Worm (Caenorhabditis elegans) whole organism, L1 larva: ENCODE measurements around the gene col-175.

ENCODE experiments used
- alr-1 ChIP-seq: fragments of 200-800 bp; sonication (Bioruptor generic); optimal IDR thresholded peaks from 2 replicates; lab custom pipeline; 2018; ENCODE audit warnings: borderline replicate concordance, mild to moderate bottlenecking, missing genetic modification characterization, missing compliant biosample characterization
- ama-1 ChIP-seq: fragments of 150-350 bp; optimal IDR thresholded peaks from 2 replicates; lab custom pipeline; 2014
- ces-1 ChIP-seq: fragments of 150-350 bp; optimal IDR thresholded peaks from 2 replicates; lab custom pipeline; 2014; ENCODE audit warnings: missing biosample characterization, missing genetic modification reagents, missing genetic modification characterization
- fos-1 ChIP-seq: fragments of 150-350 bp; optimal IDR thresholded peaks from 2 replicates; lab custom pipeline; 2014; ENCODE audit warnings: missing biosample characterization, missing genetic modification characterization
- hpl-2 ChIP-seq: fragments of 150-350 bp; optimal IDR thresholded peaks from 2 replicates; lab custom pipeline; 2014; ENCODE audit warnings: missing biosample characterization, missing genetic modification reagents, missing genetic modification characterization
- irx-1 ChIP-seq: sonication (generic microtip); optimal IDR thresholded peaks from 2 replicates; lab custom pipeline; 2016; ENCODE audit warnings: missing genetic modification characterization, missing compliant biosample characterization
- jun-1 ChIP-seq: fragments of 150-350 bp; optimal IDR thresholded peaks from 2 replicates; lab custom pipeline; 2014; ENCODE audit warnings: missing biosample characterization, missing genetic modification reagents, missing genetic modification characterization
- nhr-237 ChIP-seq: fragments of 150-350 bp; optimal IDR thresholded peaks from 2 replicates; lab custom pipeline; 2014; ENCODE audit warnings: missing biosample characterization, missing genetic modification characterization
- nhr-76 ChIP-seq: sonication (generic microtip); optimal IDR thresholded peaks from 2 replicates; lab custom pipeline; 2017; ENCODE audit warnings: missing biosample characterization, missing genetic modification characterization
- rnt-1 ChIP-seq: sonication (generic microtip); optimal IDR thresholded peaks from 2 replicates; lab custom pipeline; 2016; ENCODE audit warnings: mild to moderate bottlenecking, missing genetic modification characterization, moderate library complexity, missing compliant biosample characterization

DNA sequence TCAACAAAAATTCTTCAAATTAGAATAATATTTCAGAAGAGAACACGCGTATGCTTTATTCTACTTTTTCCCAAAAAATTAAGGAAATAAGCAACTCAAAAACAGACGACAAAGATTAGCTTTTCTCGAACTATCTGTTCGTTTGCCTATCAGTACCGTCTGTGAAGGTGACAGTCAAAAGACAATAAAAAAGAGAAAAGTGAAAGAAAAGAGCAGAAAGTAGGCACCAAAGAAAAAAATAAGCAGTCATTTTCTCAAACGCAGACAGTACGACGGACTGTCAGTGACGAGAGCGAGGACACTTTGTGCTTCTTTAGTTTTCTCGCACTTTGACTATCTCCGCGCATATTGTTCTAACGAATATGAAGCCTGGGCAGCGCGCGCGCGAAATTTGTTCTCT, 32.1 kb upstream of the col-175 start:
- TF ChIP-seq rnt-1 (no peak), fos-1 (tag; lab: Kevin White, UChicago) (no peak), nhr-76 (tag; lab: Kevin White, UChicago) (no peak), jun-1 (tag; lab: Kevin White, UChicago) (no peak), ces-1 (GFP tag; lab: Kevin White, UChicago) (no peak), ama-1 (lab: Kevin White, UChicago) (no peak), hpl-2 (GFP tag; lab: Kevin White, UChicago) (no peak), nhr-237 (no peak), irx-1 (tag; lab: Kevin White, UChicago) (no peak), alr-1 (tag; lab: Kevin White, UChicago) (no peak)
